Fruit fly (Drosophila melanogaster): ENCODE results near the gene Fancl.

dm6 chr3R:10066470-10066869 lies 13.8 kb upstream of the Fancl start, which contains the start of gene CG33783:
- TF ChIP-seq bab1 (GFP tag; optimal IDR thresholded peaks at IDR 0.05) (no peak), CG7101 (tag; optimal IDR thresholded peaks at IDR 0.05) (no peak), Hr96 (GFP tag; optimal IDR thresholded peaks at IDR 0.05) (no peak), CG5204 (GFP tag; optimal IDR thresholded peaks at IDR 0.05) (no peak), CG1620 (GFP tag; optimal IDR thresholded peaks at IDR 0.05) (no peak), CG14711 (tag; optimal IDR thresholded peaks at IDR 0.05) (no peak), cnc (optimal IDR thresholded peaks at IDR 0.05) (no peak), kay (GFP tag; ENCODE audit: borderline replicate concordance) (no peak), CG12768 (GFP tag; optimal IDR thresholded peaks at IDR 0.05) (no peak), CG33017 (tag; optimal IDR thresholded peaks at IDR 0.05) (no peak), cic (GFP tag; optimal IDR thresholded peaks at IDR 0.05) (no peak)

Data from whole organism, adult.